Worm (Caenorhabditis elegans) whole organism, early embryonic: ENCODE measurements around the gene pps-1.

Source experiments
- B0310.2 ChIP-seq: sonication (generic microtip); optimal IDR thresholded peaks from 2 replicates; lab custom pipeline; 2016; ENCODE audit warnings: mild to moderate bottlenecking, missing genetic modification characterization, missing compliant biosample characterization
- F13C5.2 ChIP-seq: sonication (generic microtip); optimal IDR thresholded peaks from 2 replicates; lab custom pipeline; 2017; ENCODE audit warnings: mild to moderate bottlenecking, missing genetic modification characterization, inconsistent platforms, missing compliant biosample characterization
- ama-1 ChIP-seq: fragments of 150-350 bp; optimal IDR thresholded peaks from 2 replicates; lab custom pipeline; 2014
- ceh-13 ChIP-seq: fragments of 200-800 bp; sonication (Bioruptor generic); optimal IDR thresholded peaks from 2 replicates; lab custom pipeline; 2018; ENCODE audit warnings: mild to moderate bottlenecking, missing genetic modification characterization, missing compliant biosample characterization
- ets-7 ChIP-seq: sonication (generic microtip); optimal IDR thresholded peaks from 2 replicates; lab custom pipeline; 2016; ENCODE audit warnings: missing genotype, missing genetic modification characterization, missing compliant biosample characterization
- flt-1 ChIP-seq: fragments of 200-800 bp; sonication (Bioruptor generic); IDR thresholded peaks from 2 replicates; pipeline ENCODE4 v1.3.6; 2022; ENCODE audit warnings: missing genetic modification characterization, missing compliant biosample characterization
- pes-1 ChIP-seq: fragments of 200-800 bp; sonication (Bioruptor generic); IDR thresholded peaks from 2 replicates; pipeline ENCODE4 v1.3.6; 2022; ENCODE audit warnings: missing genetic modification reagents, missing genetic modification characterization, missing compliant biosample characterization
- scrt-1 ChIP-seq: fragments of 200-800 bp; sonication (Bioruptor generic); IDR thresholded peaks from 2 replicates; pipeline ENCODE4 v1.3.6; 2022; ENCODE audit warnings: missing genetic modification characterization, missing compliant biosample characterization
- sea-1 ChIP-seq: fragments of 200-800 bp; sonication (Bioruptor generic); conservative IDR thresholded peaks from 2 replicates; pipeline ENCODE4 v1.3.6; 2022; ENCODE audit warnings: missing genetic modification characterization, missing compliant biosample characterization
- tbx-11 ChIP-seq: fragments of 200-800 bp; sonication (Bioruptor generic); IDR thresholded peaks from 2 replicates; pipeline ENCODE4 v1.3.6; 2022; ENCODE audit warnings: missing genetic modification characterization, missing compliant biosample characterization
- tbx-37 ChIP-seq: fragments of 200-800 bp; sonication (Bioruptor generic); conservative IDR thresholded peaks from 2 replicates; pipeline ENCODE4 v1.3.6; 2022; ENCODE audit warnings: missing genetic modification reagents, missing genetic modification characterization, missing compliant biosample characterization
- tra-4 ChIP-seq: sonication (generic microtip); optimal IDR thresholded peaks from 2 replicates; lab custom pipeline; 2017; ENCODE audit warnings: missing genetic modification characterization, missing compliant biosample characterization

DNA sequence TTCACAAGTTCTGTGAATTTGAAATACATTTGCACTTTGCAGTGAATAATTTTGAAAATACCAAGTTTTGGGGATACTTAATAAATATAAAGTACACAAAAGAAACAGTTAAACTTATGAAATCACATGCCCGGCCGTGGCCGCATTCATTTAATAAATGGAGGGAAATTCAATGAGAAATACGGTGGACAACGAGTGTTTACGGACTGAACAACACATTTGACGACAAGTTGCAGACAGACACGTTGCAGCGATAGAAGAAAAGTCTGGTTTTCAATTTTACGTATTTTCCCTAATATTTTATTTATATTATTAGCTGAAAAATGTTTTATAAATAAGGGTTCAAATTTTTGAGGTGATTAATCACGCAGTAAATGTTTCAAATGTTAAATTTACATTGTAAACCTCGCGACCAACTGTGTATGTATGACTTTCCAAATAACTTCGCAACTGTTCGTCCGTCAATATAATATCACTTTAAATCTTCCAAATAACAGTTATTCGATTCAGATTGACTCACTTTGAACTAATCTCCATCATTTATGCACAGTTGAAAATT is 10.3 kb upstream of the pps-1 start, which contains the start of gene copg-1:
- TF ChIP-seq tbx-11: no peak
- TF ChIP-seq flt-1: no peak
- no peak for TF ChIP-seq F13C5.2 (tag; lab: Kevin White, UChicago)
- no peak for TF ChIP-seq ceh-13 (GFP tag; lab: Kevin White, UChicago)
- TF ChIP-seq ama-1 (lab: Kevin White, UChicago): no peak
- TF ChIP-seq tra-4 (tag; lab: Kevin White, UChicago): no peak
- no peak for TF ChIP-seq tbx-37 (GFP tag; lab: Robert Waterston, UW)
- no peak for TF ChIP-seq sea-1 (GFP tag; lab: Robert Waterston, UW)
- TF ChIP-seq ets-7: no peak
- TF ChIP-seq pes-1 (GFP tag; lab: Robert Waterston, UW): no peak
- no peak for TF ChIP-seq B0310.2 (tag; lab: Kevin White, UChicago)
- no peak for TF ChIP-seq scrt-1
